Fruit fly (Drosophila melanogaster) whole organism, prepupa: ENCODE data around the gene CG18131.

Experiments
- CG10669 ChIP-seq: fragments of 200-800 bp; sonication (Bioruptor generic); optimal IDR thresholded peaks from 3 replicates; lab custom pipeline; 2018; ENCODE audit warnings: missing biosample characterization, mild to moderate bottlenecking, missing genetic modification characterization, moderate library complexity
- CG1621 ChIP-seq: fragments of 200-800 bp; sonication (Bioruptor generic); optimal IDR thresholded peaks from 3 replicates; lab custom pipeline; 2018; ENCODE audit warnings: missing biosample characterization, mild to moderate bottlenecking, missing genetic modification characterization
- CG16779 ChIP-seq: fragments of 200-800 bp; sonication (Bioruptor generic); optimal IDR thresholded peaks from 3 replicates; lab custom pipeline; 2017; ENCODE audit warnings: missing biosample characterization, mild to moderate bottlenecking, missing genetic modification characterization
- CG31627 ChIP-seq: fragments of 200-800 bp; sonication (Bioruptor generic); optimal IDR thresholded peaks from 3 replicates; lab custom pipeline; 2016; ENCODE audit warnings: missing biosample characterization, missing genetic modification characterization
- CG32006 ChIP-seq: fragments of 200-800 bp; sonication (Bioruptor generic); optimal IDR thresholded peaks from 3 replicates; lab custom pipeline; 2017; ENCODE audit warnings: missing biosample characterization, mild to moderate bottlenecking, missing genetic modification characterization
- CG34406 ChIP-seq: fragments of 200-800 bp; sonication (Bioruptor generic); optimal IDR thresholded peaks from 3 replicates; lab custom pipeline; 2016; ENCODE audit warnings: missing biosample characterization, missing genetic modification characterization
- CG4318 ChIP-seq: fragments of 200-800 bp; sonication (Bioruptor generic); optimal IDR thresholded peaks from 3 replicates; lab custom pipeline; 2017; ENCODE audit warnings: missing biosample characterization, mild to moderate bottlenecking, missing genetic modification characterization
- CG6792 ChIP-seq: fragments of 200-800 bp; sonication (Bioruptor generic); optimal IDR thresholded peaks from 3 replicates; lab custom pipeline; 2016; ENCODE audit warnings: missing biosample characterization, missing genetic modification characterization
- CG6808 ChIP-seq: fragments of 200-800 bp; sonication (Bioruptor generic); optimal IDR thresholded peaks from 3 replicates; lab custom pipeline; 2017; ENCODE audit warnings: missing biosample characterization, missing genetic modification characterization, mild to moderate bottlenecking, moderate library complexity, missing genetic modification reagents
- CG8119 ChIP-seq: fragments of 200-800 bp; sonication (Bioruptor generic); IDR thresholded peaks from 3 replicates; pipeline ENCODE4 v1.3.6; 2022; ENCODE audit warnings: missing biosample characterization, missing genetic modification characterization
- CG9139 ChIP-seq: fragments of 200-800 bp; sonication (Bioruptor generic); optimal IDR thresholded peaks from 3 replicates; lab custom pipeline; 2017; ENCODE audit warnings: missing biosample characterization, mild to moderate bottlenecking, missing genetic modification characterization
- Eip75B ChIP-seq: fragments of 200-800 bp; sonication (Bioruptor generic); optimal IDR thresholded peaks from 3 replicates; lab custom pipeline; 2016; ENCODE audit warnings: missing biosample characterization, missing genetic modification characterization
- Eip78C ChIP-seq: fragments of 200-800 bp; sonication (Bioruptor generic); peaks from one replicate; lab custom pipeline; 2016; ENCODE audit warnings: missing biosample characterization, missing genetic modification characterization
- Eip93F ChIP-seq: fragments of 200-800 bp; sonication (Bioruptor generic); optimal IDR thresholded peaks from 2 replicates; lab custom pipeline; 2016; ENCODE audit warnings: missing biosample characterization, mild to moderate bottlenecking, missing genetic modification characterization
- Hr38 ChIP-seq: sonication (Bioruptor generic); optimal IDR thresholded peaks from 2 replicates; lab custom pipeline; 2016; ENCODE audit warnings: missing biosample characterization, missing genetic modification characterization
- Hr4 ChIP-seq: fragments of 200-800 bp; sonication (Bioruptor generic); optimal IDR thresholded peaks from 3 replicates; lab custom pipeline; 2016; ENCODE audit warnings: missing biosample characterization, missing genetic modification characterization
- Lpt ChIP-seq: fragments of 200-800 bp; sonication (Bioruptor generic); optimal IDR thresholded peaks from 3 replicates; lab custom pipeline; 2016; ENCODE audit warnings: missing biosample characterization, missing genetic modification characterization
- Smox ChIP-seq: fragments of 200-800 bp; sonication (Bioruptor generic); optimal IDR thresholded peaks from 3 replicates; lab custom pipeline; 2016; ENCODE audit warnings: missing biosample characterization, missing genetic modification characterization
- Sox14 ChIP-seq: fragments of 200-800 bp; sonication (Bioruptor generic); optimal IDR thresholded peaks from 3 replicates; lab custom pipeline; 2016; ENCODE audit warnings: missing biosample characterization, missing genetic modification characterization
- acj6 ChIP-seq: fragments of 200-800 bp; sonication (Bioruptor generic); optimal IDR thresholded peaks from 3 replicates; lab custom pipeline; 2016; ENCODE audit warnings: missing biosample characterization, missing genetic modification characterization
- dac ChIP-seq: fragments of 200-800 bp; sonication (Bioruptor generic); optimal IDR thresholded peaks from 2 replicates; lab custom pipeline; 2017; ENCODE audit warnings: missing biosample characterization, mild to moderate bottlenecking, missing genetic modification characterization
- dsx ChIP-seq: fragments of 200-800 bp; optimal IDR thresholded peaks from 3 replicates; lab custom pipeline; 2019; ENCODE audit warnings: missing biosample characterization, mild to moderate bottlenecking, missing genetic modification characterization, moderate library complexity; ENCODE audit not compliant: poor library complexity, severe bottlenecking
- lz ChIP-seq: fragments of 200-800 bp; sonication (Bioruptor generic); optimal IDR thresholded peaks from 3 replicates; lab custom pipeline; 2016; ENCODE audit warnings: missing biosample characterization, missing genetic modification characterization
- net ChIP-seq: fragments of 200-800 bp; sonication (Bioruptor generic); optimal IDR thresholded peaks from 3 replicates; lab custom pipeline; 2016; ENCODE audit warnings: missing biosample characterization, missing genetic modification characterization
- pdm3 ChIP-seq: fragments of 200-800 bp; sonication (Bioruptor generic); optimal IDR thresholded peaks from 3 replicates; lab custom pipeline; 2016; ENCODE audit warnings: missing biosample characterization, missing genetic modification characterization
- salr ChIP-seq, 2 experiments: fragments of 200-800 bp; sonication (Bioruptor generic); optimal IDR thresholded peaks; 3 replicates each; lab custom pipeline; 2016 to 2018; ENCODE audit warnings: missing biosample characterization in 2 of 2, missing genetic modification characterization in 2 of 2, mild to moderate bottlenecking in 1 of 2
- svp ChIP-seq: fragments of 200-800 bp; sonication (Bioruptor generic); peaks from one replicate; lab custom pipeline; 2016; ENCODE audit warnings: missing biosample characterization, missing genetic modification characterization

Gene CG18131

dm6 chr2L:1449718-1450441 is 50.5 kb downstream of the CG18131 start:
- TF ChIP-seq CG9139 (GFP tag; lab: Kevin White, UChicago) (no peak), CG32006 (GFP tag; lab: Kevin White, UChicago) (peak; percentile 45), Eip75B (no peak), Eip78C (GFP tag; lab: Kevin White, UChicago) (peak; percentile 29), svp (GFP tag; lab: Kevin White, UChicago) (peak; percentile 49), CG1621 (tag; lab: Kevin White, UChicago) (no peak), dsx (GFP tag; lab: Kevin White, UChicago) (no peak), CG34406 (GFP tag; lab: Kevin White, UChicago) (no peak), CG4318 (GFP tag; lab: Kevin White, UChicago) (no peak), CG16779 (tag; lab: Kevin White, UChicago) (no peak), Hr38 (GFP tag; lab: Kevin White, UChicago) (no peak), lz (GFP tag; lab: Kevin White, UChicago) (no peak), Lpt (no peak), CG8119 (GFP tag; lab: Robert Waterston, UW) (no peak), Eip93F (no peak), Smox (GFP tag; lab: Kevin White, UChicago) (no peak), acj6 (no peak), CG6808 (no peak), CG6792 (GFP tag; lab: Kevin White, UChicago) (no peak), CG31627 (GFP tag; lab: Kevin White, UChicago) (no peak), Hr4 (GFP tag; lab: Kevin White, UChicago) (no peak), net (GFP tag; lab: Kevin White, UChicago) (no peak), Sox14 (GFP tag; lab: Kevin White, UChicago) (peak; percentile 12), CG10669 (GFP tag; lab: Kevin White, UChicago) (no peak), salr (GFP tag; optimal IDR thresholded peaks at IDR 0.05; lab: Kevin White, UChicago) (peak in 1 of 2 experiments; percentile 24), pdm3 (GFP tag; lab: Kevin White, UChicago) (no peak), dac (GFP tag; lab: Kevin White, UChicago) (no peak)
